Worm (Caenorhabditis elegans) whole organism, late embryonic: ENCODE results near the gene gldi-1.

Experiments
- C38D4.7 ChIP-seq: fragments of 200-800 bp; sonication (Bioruptor generic); optimal IDR thresholded peaks from 2 replicates; lab custom pipeline; 2018; ENCODE audit warnings: mild to moderate bottlenecking, missing genetic modification characterization, moderate library complexity, missing compliant biosample characterization
- F13H6.1 ChIP-seq: sonication (generic microtip); optimal IDR thresholded peaks from 2 replicates; lab custom pipeline; 2016; ENCODE audit warnings: missing genetic modification characterization, missing compliant biosample characterization
- K02D7.2 ChIP-seq: sonication (generic microtip); optimal IDR thresholded peaks from 2 replicates; lab custom pipeline; 2017; ENCODE audit warnings: mild to moderate bottlenecking, missing genetic modification characterization, missing compliant biosample characterization
- ahr-1 ChIP-seq: sonication (generic microtip); optimal IDR thresholded peaks from 2 replicates; lab custom pipeline; 2016; ENCODE audit warnings: missing genetic modification characterization, missing compliant biosample characterization
- ama-1 ChIP-seq: fragments of 150-350 bp; optimal IDR thresholded peaks from 2 replicates; lab custom pipeline; 2014
- ceh-14 ChIP-seq: sonication (generic microtip); optimal IDR thresholded peaks from 2 replicates; lab custom pipeline; 2016; ENCODE audit warnings: missing genotype, missing genetic modification characterization, missing compliant biosample characterization
- ceh-19 ChIP-seq: fragments of 200-800 bp; sonication (Bioruptor generic); optimal IDR thresholded peaks from 2 replicates; lab custom pipeline; 2018; ENCODE audit warnings: mild to moderate bottlenecking, missing genetic modification characterization, missing compliant biosample characterization
- ceh-2 ChIP-seq: sonication (generic microtip); optimal IDR thresholded peaks from 2 replicates; lab custom pipeline; 2016; ENCODE audit warnings: missing genotype, missing genetic modification characterization, missing compliant biosample characterization
- ceh-22 ChIP-seq: sonication (generic microtip); optimal IDR thresholded peaks from 2 replicates; lab custom pipeline; 2017; ENCODE audit warnings: missing biosample characterization, missing genetic modification characterization
- ceh-24 ChIP-seq: sonication (generic microtip); optimal IDR thresholded peaks from 2 replicates; lab custom pipeline; 2016; ENCODE audit warnings: mild to moderate bottlenecking, missing genetic modification characterization, missing compliant biosample characterization
- ceh-30 ChIP-seq: fragments of 150-350 bp; optimal IDR thresholded peaks from 2 replicates; lab custom pipeline; 2014; ENCODE audit warnings: missing biosample characterization, missing genetic modification characterization
- ceh-31 ChIP-seq: sonication (generic microtip); optimal IDR thresholded peaks from 2 replicates; lab custom pipeline; 2016; ENCODE audit warnings: missing genetic modification characterization, missing compliant biosample characterization
- ceh-34 ChIP-seq: sonication (generic microtip); optimal IDR thresholded peaks from 2 replicates; lab custom pipeline; 2016; ENCODE audit warnings: mild to moderate bottlenecking, missing genetic modification characterization, missing compliant biosample characterization
- ceh-48 ChIP-seq: sonication (generic microtip); optimal IDR thresholded peaks from 2 replicates; lab custom pipeline; 2016; ENCODE audit warnings: missing genetic modification characterization, inconsistent platforms, missing compliant biosample characterization
- ceh-9 ChIP-seq: sonication (generic microtip); optimal IDR thresholded peaks from 2 replicates; lab custom pipeline; 2016; ENCODE audit warnings: mild to moderate bottlenecking, missing genetic modification characterization, inconsistent platforms, missing compliant biosample characterization
- dmd-4 ChIP-seq: sonication (generic microtip); optimal IDR thresholded peaks from 2 replicates; lab custom pipeline; 2016; ENCODE audit warnings: borderline replicate concordance, missing genetic modification characterization, missing compliant biosample characterization
- dve-1 ChIP-seq: sonication (generic microtip); optimal IDR thresholded peaks from 2 replicates; lab custom pipeline; 2017; ENCODE audit warnings: antibody characterized with exemption, mild to moderate bottlenecking, missing genetic modification characterization, missing compliant biosample characterization
- elt-2 ChIP-seq: sonication (generic microtip); optimal IDR thresholded peaks from 2 replicates; lab custom pipeline; 2016; ENCODE audit warnings: missing genetic modification reagents, missing genetic modification characterization, missing compliant biosample characterization
- ets-4 ChIP-seq: sonication (generic microtip); optimal IDR thresholded peaks from 2 replicates; lab custom pipeline; 2016; ENCODE audit warnings: missing genetic modification characterization, missing compliant biosample characterization
- fax-1 ChIP-seq: sonication (generic microtip); optimal IDR thresholded peaks from 2 replicates; lab custom pipeline; 2016; ENCODE audit warnings: missing genotype, missing genetic modification characterization, missing compliant biosample characterization
- fkh-10 ChIP-seq: fragments of 150-350 bp; optimal IDR thresholded peaks from 2 replicates; lab custom pipeline; 2014; ENCODE audit warnings: missing biosample characterization, missing genetic modification reagents, missing genetic modification characterization
- fkh-6 ChIP-seq: sonication (generic microtip); optimal IDR thresholded peaks from 2 replicates; lab custom pipeline; 2016; ENCODE audit warnings: missing genetic modification characterization, missing compliant biosample characterization
- gmeb-2 ChIP-seq: sonication (generic microtip); optimal IDR thresholded peaks from 2 replicates; lab custom pipeline; 2016; ENCODE audit warnings: missing genetic modification characterization, inconsistent platforms, missing compliant biosample characterization
- hlh-13 ChIP-seq: fragments of 200-800 bp; sonication (Bioruptor generic); optimal IDR thresholded peaks from 2 replicates; lab custom pipeline; 2018; ENCODE audit warnings: mild to moderate bottlenecking, missing genetic modification characterization, missing compliant biosample characterization
- hlh-15 ChIP-seq: sonication (generic microtip); optimal IDR thresholded peaks from 2 replicates; lab custom pipeline; 2016; ENCODE audit warnings: missing genetic modification characterization, missing compliant biosample characterization
- hlh-30 ChIP-seq: sonication (generic microtip); optimal IDR thresholded peaks from 2 replicates; lab custom pipeline; 2017; ENCODE audit warnings: antibody characterized with exemption, missing genetic modification characterization, missing compliant biosample characterization; ENCODE audit not compliant: insufficient read depth
- hlh-6 ChIP-seq: sonication (generic microtip); optimal IDR thresholded peaks from 2 replicates; lab custom pipeline; 2016; ENCODE audit warnings: missing genotype, missing genetic modification characterization, missing compliant biosample characterization
- hlh-8 ChIP-seq: sonication (generic microtip); optimal IDR thresholded peaks from 2 replicates; lab custom pipeline; 2016; ENCODE audit warnings: missing genotype, missing genetic modification characterization, missing compliant biosample characterization
- lim-6 ChIP-seq: sonication (generic microtip); optimal IDR thresholded peaks from 2 replicates; lab custom pipeline; 2016; ENCODE audit warnings: missing genetic modification characterization, missing compliant biosample characterization
- lin-11 ChIP-seq: fragments of 200-800 bp; sonication (Bioruptor generic); optimal IDR thresholded peaks from 2 replicates; lab custom pipeline; 2018; ENCODE audit warnings: mild to moderate bottlenecking, missing genetic modification characterization, missing compliant biosample characterization
- madf-2 ChIP-seq: sonication (generic microtip); optimal IDR thresholded peaks from 2 replicates; lab custom pipeline; 2017; ENCODE audit warnings: missing genetic modification characterization, missing compliant biosample characterization
- nfya-1 ChIP-seq: sonication (generic microtip); optimal IDR thresholded peaks from 2 replicates; lab custom pipeline; 2017; ENCODE audit warnings: missing genetic modification characterization, mild to moderate bottlenecking, missing compliant biosample characterization, antibody characterized with exemption, moderate library complexity
- nhr-11 ChIP-seq: fragments of 150-350 bp; optimal IDR thresholded peaks from 2 replicates; lab custom pipeline; 2014; ENCODE audit warnings: missing biosample characterization, missing genetic modification characterization
- pag-3 ChIP-seq: sonication (generic microtip); optimal IDR thresholded peaks from 2 replicates; lab custom pipeline; 2016; ENCODE audit warnings: missing compliant biosample characterization, missing genetic modification characterization, borderline replicate concordance
- pat-9 ChIP-seq: fragments of 200-800 bp; sonication (Bioruptor generic); optimal IDR thresholded peaks from 2 replicates; lab custom pipeline; 2018; ENCODE audit warnings: mild to moderate bottlenecking, missing genetic modification characterization, moderate library complexity, missing compliant biosample characterization
- pax-1 ChIP-seq: fragments of 150-350 bp; optimal IDR thresholded peaks from 2 replicates; lab custom pipeline; 2014; ENCODE audit warnings: missing biosample characterization, missing genetic modification characterization
- pha-2 ChIP-seq: sonication (generic microtip); optimal IDR thresholded peaks from 2 replicates; lab custom pipeline; 2017; ENCODE audit warnings: mild to moderate bottlenecking, missing genetic modification characterization, missing compliant biosample characterization
- rnt-1 ChIP-seq: sonication (generic microtip); optimal IDR thresholded peaks from 2 replicates; lab custom pipeline; 2016; ENCODE audit warnings: missing genetic modification characterization, missing compliant biosample characterization
- sdc-2 ChIP-seq: sonication (generic microtip); optimal IDR thresholded peaks from 2 replicates; lab custom pipeline; 2016; ENCODE audit warnings: missing genotype, missing genetic modification characterization, missing compliant biosample characterization
- sox-4 ChIP-seq: sonication (generic microtip); optimal IDR thresholded peaks from 2 replicates; lab custom pipeline; 2017; ENCODE audit warnings: mild to moderate bottlenecking, missing genetic modification characterization, inconsistent platforms, missing compliant biosample characterization
- tbx-2 ChIP-seq: sonication (generic microtip); optimal IDR thresholded peaks from 2 replicates; lab custom pipeline; 2016; ENCODE audit warnings: missing genetic modification characterization, missing compliant biosample characterization
- tbx-7 ChIP-seq: sonication (generic microtip); optimal IDR thresholded peaks from 2 replicates; lab custom pipeline; 2016; ENCODE audit warnings: missing genotype, missing genetic modification characterization, missing compliant biosample characterization
- ttx-3 ChIP-seq: sonication (generic microtip); optimal IDR thresholded peaks from 2 replicates; lab custom pipeline; 2016; ENCODE audit warnings: missing genetic modification reagents, missing genetic modification characterization, missing compliant biosample characterization
- unc-42 ChIP-seq: sonication (generic microtip); optimal IDR thresholded peaks from 2 replicates; lab custom pipeline; 2016; ENCODE audit warnings: missing genotype, missing genetic modification characterization, missing compliant biosample characterization
- unc-86 ChIP-seq: sonication (generic microtip); optimal IDR thresholded peaks from 2 replicates; lab custom pipeline; 2016; ENCODE audit warnings: missing genetic modification characterization, missing compliant biosample characterization
- zip-5 ChIP-seq: sonication (generic microtip); optimal IDR thresholded peaks from 2 replicates; lab custom pipeline; 2016; ENCODE audit warnings: missing genetic modification characterization, missing compliant biosample characterization
- ztf-16 ChIP-seq: sonication (generic microtip); optimal IDR thresholded peaks from 2 replicates; lab custom pipeline; 2017; ENCODE audit warnings: missing genetic modification characterization, missing compliant biosample characterization

Gene gldi-1

DNA sequence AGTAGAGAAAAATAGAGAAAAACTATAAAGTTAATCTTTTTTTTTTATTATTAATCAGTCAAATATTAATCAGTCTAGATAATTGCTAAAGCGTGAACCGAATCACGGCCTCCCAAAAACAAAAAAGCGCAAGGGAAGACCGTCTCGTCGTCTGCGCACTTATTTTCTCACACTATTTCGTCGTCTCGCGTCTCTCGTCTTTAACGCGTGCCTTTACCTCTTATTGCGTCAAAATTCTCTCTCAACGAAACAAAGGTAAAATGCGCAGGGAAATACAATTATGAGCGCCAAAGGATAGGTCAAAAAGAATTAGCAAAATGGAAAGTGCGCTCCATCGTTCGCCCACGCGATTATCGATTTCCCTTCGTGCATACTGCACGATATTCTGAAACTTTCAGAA is 21.9 kb upstream of the gldi-1 start:
- TF ChIP-seq nfya-1 (tag; lab: Kevin White, UChicago) (peak; percentile 36), madf-2 (tag; lab: Kevin White, UChicago) (no peak), unc-42 (tag; lab: Kevin White, UChicago) (peak; percentile 46), pax-1 (tag; lab: Kevin White, UChicago) (peak; percentile 22), elt-2 (peak; percentile 5), hlh-30 (tag; lab: Kevin White, UChicago) (no peak), ceh-31 (peak; percentile 25)
- TF ChIP-seq, all 69 proteins: peak for 5

DNA sequence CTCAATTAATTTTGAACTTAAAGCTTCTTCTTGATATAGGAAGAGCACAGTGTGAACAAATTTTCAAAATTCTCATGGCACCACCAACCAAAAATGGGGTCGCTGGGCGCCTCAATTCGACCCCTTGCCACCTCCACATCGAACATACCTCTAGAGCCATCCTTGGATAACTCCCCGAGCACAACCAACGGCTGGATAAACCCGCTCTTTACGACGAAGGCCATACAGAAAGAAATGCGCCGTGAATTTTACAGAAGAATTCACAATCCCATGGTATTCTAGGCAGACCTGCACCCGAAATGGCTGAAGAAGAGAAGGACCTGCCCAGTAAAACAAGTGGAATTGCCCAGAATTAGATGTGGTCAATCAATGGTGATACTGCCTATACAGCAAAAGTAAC is 18.5 kb upstream of the gldi-1 start:
- TF ChIP-seq zip-5 (tag; lab: Kevin White, UChicago) (no peak), F13H6.1 (tag; lab: Kevin White, UChicago) (no peak), ceh-19 (GFP tag; lab: Kevin White, UChicago) (no peak), ttx-3 (no peak), C38D4.7 (GFP tag; lab: Kevin White, UChicago) (no peak), fax-1 (tag; lab: Kevin White, UChicago) (no peak), fkh-6 (tag; lab: Kevin White, UChicago) (no peak), gmeb-2 (no peak), lim-6 (tag; lab: Kevin White, UChicago) (no peak)

DNA sequence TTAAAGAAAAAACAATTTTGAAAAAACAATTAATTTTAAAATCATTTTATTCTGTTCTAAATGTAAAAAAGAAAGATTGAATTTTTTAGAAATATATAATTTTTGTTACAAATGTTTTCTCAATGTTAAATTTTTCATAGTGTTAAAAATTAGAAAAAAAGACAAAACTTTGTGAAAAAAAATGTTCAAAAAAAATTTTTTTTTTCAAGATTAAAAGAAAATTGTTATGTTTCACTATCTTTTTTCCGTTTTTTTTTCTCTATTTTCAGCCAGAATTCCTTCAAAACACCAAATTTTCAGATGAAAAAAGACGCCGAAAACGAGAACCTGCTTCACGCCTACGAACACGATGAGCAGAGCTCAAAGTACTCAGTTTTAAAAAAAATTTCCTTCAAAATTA is 10.9 kb upstream of the gldi-1 start, which contains the start of gene sms-5:
Gene sms-5 (plus strand): TSS at position 301 of the 400 bp plus-strand sequence.
- TF ChIP-seq ama-1 (lab: Kevin White, UChicago) (no peak), unc-86 (no peak), hlh-8 (no peak), sdc-2 (tag; lab: Kevin White, UChicago) (no peak), hlh-13 (GFP tag; lab: Kevin White, UChicago) (no peak), fkh-10 (GFP tag; lab: Kevin White, UChicago) (no peak), ceh-24 (tag; lab: Kevin White, UChicago) (no peak), lin-11 (tag; lab: Kevin White, UChicago) (no peak), tbx-7 (tag; lab: Kevin White, UChicago) (no peak), sox-4 (tag; lab: Kevin White, UChicago) (no peak), ceh-48 (no peak), K02D7.2 (tag; lab: Kevin White, UChicago) (no peak), C38D4.7 (GFP tag; lab: Kevin White, UChicago) (no peak)

DNA sequence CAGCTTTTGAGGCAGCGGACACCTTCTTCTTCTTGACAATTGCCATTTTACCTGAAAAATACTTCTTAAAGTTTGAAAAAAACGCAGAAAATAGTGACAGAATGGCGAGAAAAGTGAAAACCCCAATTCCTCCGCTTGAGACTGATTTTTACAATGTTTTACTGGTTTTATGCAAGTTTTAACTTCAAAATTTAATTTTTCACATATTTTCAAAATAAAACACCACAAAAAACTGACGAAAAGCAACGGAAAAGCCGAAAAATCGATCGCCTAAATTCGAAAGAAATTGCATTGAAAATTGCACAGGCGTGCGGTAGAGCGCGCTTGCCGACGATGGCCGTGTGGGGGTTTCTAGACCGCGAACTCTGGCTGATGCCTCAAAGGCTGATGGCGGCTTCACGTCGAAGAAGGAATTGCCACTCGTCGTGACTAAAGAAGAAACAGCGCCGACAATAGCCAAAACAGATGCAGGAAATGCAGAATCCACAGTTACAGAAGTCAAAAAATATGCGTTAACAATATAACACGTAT is 8.2 kb downstream of the gldi-1 start, which contains the start of gene nsun-1:
Gene nsun-1 (minus strand): TSS at position 51 of the 531 bp plus-strand sequence.
- TF ChIP-seq ceh-34 (tag; lab: Kevin White, UChicago) (peak; percentile 5), tbx-2 (tag; lab: Kevin White, UChicago) (peak; percentile 70), hlh-6 (no peak), ceh-22 (no peak), dmd-4 (tag; lab: Kevin White, UChicago) (peak; percentile 32), pha-2 (tag; lab: Kevin White, UChicago) (no peak), ceh-30 (tag; lab: Kevin White, UChicago) (no peak), ceh-14 (tag; lab: Kevin White, UChicago) (peak; percentile 73), ceh-48 (peak; percentile 34), rnt-1 (tag; lab: Kevin White, UChicago) (peak; percentile 64), C38D4.7 (GFP tag; lab: Kevin White, UChicago) (no peak), ceh-2 (tag; lab: Kevin White, UChicago) (peak; percentile 83), sdc-2 (tag; lab: Kevin White, UChicago) (no peak), gmeb-2 (no peak), ceh-31 (peak; percentile 88), pat-9 (peak; percentile 29), dve-1 (no peak), fkh-10 (GFP tag; lab: Kevin White, UChicago) (no peak), nhr-11 (no peak), hlh-15 (tag; lab: Kevin White, UChicago) (no peak), pag-3 (tag; lab: Kevin White, UChicago) (no peak), lim-6 (tag; lab: Kevin White, UChicago) (peak; percentile 58), tbx-7 (tag; lab: Kevin White, UChicago) (peak; percentile 51), ets-4 (peak; percentile 66), unc-42 (tag; lab: Kevin White, UChicago) (peak; percentile 68), hlh-8 (peak; percentile 40), ztf-16 (tag; lab: Kevin White, UChicago) (peak; percentile 22), ahr-1 (tag; lab: Kevin White, UChicago) (no peak), ceh-9 (no peak)
